Fruit fly (Drosophila melanogaster): ENCODE results near the gene CG43056.

The CG43056 gene

dm6 chr2L:4440881-4441737, 3.5 kb downstream of the CG43056 start, which contains the start of gene CG15431 (continued):
- TF ChIP-seq bab2 (GFP tag; optimal IDR thresholded peaks at IDR 0.05) (peak; percentile 33), pan (optimal IDR thresholded peaks at IDR 0.05) (no peak), pan (GFP tag; optimal IDR thresholded peaks at IDR 0.05 in 1 of 2, IDR thresholded peaks at IDR 0.05 in 1 of 2) (peak in 1 of 2 experiments; percentile 78), unc-4 (GFP tag; IDR thresholded peaks at IDR 0.05; ENCODE audit: partially characterized antibody) (no peak), CG6254 (GFP tag; optimal IDR thresholded peaks at IDR 0.05) (peak; percentile 8), CG3407 (GFP tag; optimal IDR thresholded peaks at IDR 0.05) (no peak), CG15011 (GFP tag; optimal IDR thresholded peaks at IDR 0.05) (no peak), exex (tag; optimal IDR thresholded peaks at IDR 0.05) (no peak), zen (tag; optimal IDR thresholded peaks at IDR 0.05) (no peak), dimm (GFP tag; IDR thresholded peaks at IDR 0.05) (no peak), CG8089 (GFP tag; optimal IDR thresholded peaks at IDR 0.05) (no peak), CG11398 (GFP tag; optimal IDR thresholded peaks at IDR 0.05) (no peak), seq (GFP tag; IDR thresholded peaks at IDR 0.05) (peak; percentile 53; the same call in 1 of the 2 replicates), gcm2 (GFP tag; optimal IDR thresholded peaks at IDR 0.05) (peak; percentile 18), Max (GFP tag; optimal IDR thresholded peaks at IDR 0.05) (peak; percentile 53), CG2202 (tag; optimal IDR thresholded peaks at IDR 0.05) (no peak), hbn (GFP tag; IDR thresholded peaks at IDR 0.05; ENCODE audit: partially characterized antibody) (no peak), pho (GFP tag; optimal IDR thresholded peaks at IDR 0.05) (peak; percentile 3), CG1602 (GFP tag; optimal IDR thresholded peaks at IDR 0.05) (no peak), aop (GFP tag; IDR thresholded peaks at IDR 0.05) (no peak), Ets97D (GFP tag; optimal IDR thresholded peaks at IDR 0.05) (no peak), kah (GFP tag; optimal IDR thresholded peaks at IDR 0.05) (no peak), unpg (GFP tag; optimal IDR thresholded peaks at IDR 0.05) (peak; percentile 66), croc (GFP tag; conservative IDR thresholded peaks at IDR 0.05) (peak; percentile 23; the same call in 1 of the 3 replicates), gt (GFP tag; IDR thresholded peaks at IDR 0.05) (no peak), CG12071 (GFP tag; optimal IDR thresholded peaks at IDR 0.05) (peak; percentile 43), fd102C (GFP tag; optimal IDR thresholded peaks at IDR 0.05) (no peak), Fer2 (tag; optimal IDR thresholded peaks at IDR 0.05) (no peak), crp (GFP tag; optimal IDR thresholded peaks at IDR 0.05) (no peak), oc (tag; optimal IDR thresholded peaks at IDR 0.05) (no peak), vfl (GFP tag; optimal IDR thresholded peaks at IDR 0.05) (peak; percentile 21), pnt (GFP tag; optimal IDR thresholded peaks at IDR 0.05) (no peak), CG10462 (GFP tag; optimal IDR thresholded peaks at IDR 0.05) (no peak), Dip2 (GFP tag; IDR thresholded peaks at IDR 0.05) (no peak), CG17612 (GFP tag; IDR thresholded peaks at IDR 0.05) (no peak), CG7271 (tag; optimal IDR thresholded peaks at IDR 0.05) (no peak), Usf (GFP tag; optimal IDR thresholded peaks at IDR 0.05) (no peak), CG11247 (GFP tag; IDR thresholded peaks at IDR 0.05) (peak; percentile 58), CG10366 (GFP tag; IDR thresholded peaks at IDR 0.05) (peak; percentile 62), sqz (GFP tag; optimal IDR thresholded peaks at IDR 0.05) (no peak), zf30C (GFP tag; optimal IDR thresholded peaks at IDR 0.05) (peak; percentile 67), Scr (GFP tag; IDR thresholded peaks at IDR 0.05; ENCODE audit: partially characterized antibody) (no peak), CG17186 (GFP tag; optimal IDR thresholded peaks at IDR 0.05) (no peak), YL-1 (GFP tag; optimal IDR thresholded peaks at IDR 0.05) (no peak), CG14667 (GFP tag; IDR thresholded peaks at IDR 0.05) (0 out of 2 replicates have a peak, but pooled peaks have one; percentile 8), eve (GFP tag; optimal IDR thresholded peaks at IDR 0.05) (no peak), CG8290 (GFP tag; optimal IDR thresholded peaks at IDR 0.05) (no peak), CG8290 (tag; optimal IDR thresholded peaks at IDR 0.05) (no peak), CG6813 (GFP tag; optimal IDR thresholded peaks at IDR 0.05) (peak; percentile 66), CG17328 (GFP tag; IDR thresholded peaks at IDR 0.05) (0 out of 2 replicates have a peak, but pooled peaks have one; percentile 36)

Data from whole organism, embryonic.